Worm (Caenorhabditis elegans): ENCODE results near the gene rep-1.

The rep-1 gene

DNA sequence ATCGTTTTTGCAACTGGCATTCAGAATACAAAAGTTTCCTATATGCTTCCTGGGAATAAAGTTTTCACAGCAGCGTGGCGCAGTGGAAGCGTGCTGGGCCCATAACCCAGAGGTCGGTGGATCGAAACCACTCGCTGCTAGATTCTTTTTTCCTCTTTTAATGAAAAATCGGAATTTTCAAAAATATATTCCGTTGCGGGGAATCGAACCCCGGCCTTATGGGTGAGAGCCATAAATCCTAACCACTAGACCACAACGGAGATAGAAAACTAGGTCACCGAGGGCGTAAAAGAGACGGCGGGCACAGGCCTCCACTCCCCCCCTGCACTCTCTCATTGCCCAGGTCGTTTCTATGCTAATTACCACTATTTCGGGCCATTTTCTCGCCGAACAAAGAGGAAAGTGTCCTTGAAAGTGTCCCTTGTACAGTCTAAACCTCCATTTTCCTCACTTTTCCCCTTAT, 34.4 kb downstream of the rep-1 start, which contains the start of gene Y22D7AL.6 (continued):
- TF ChIP-seq hlh-13 (GFP tag; optimal IDR thresholded peaks at IDR 0.05) (peak; percentile 60), K09A11.1 (tag; optimal IDR thresholded peaks at IDR 0.05; ENCODE audit: insufficient read depth) (peak; percentile 62), nfya-1 (tag; optimal IDR thresholded peaks at IDR 0.05) (peak; percentile 7), che-1 (tag; optimal IDR thresholded peaks at IDR 0.05) (peak; percentile 76), unc-42 (tag; optimal IDR thresholded peaks at IDR 0.05) (peak; percentile 21), hlh-15 (tag; optimal IDR thresholded peaks at IDR 0.05) (no peak), ets-4 (tag; optimal IDR thresholded peaks at IDR 0.05) (peak; percentile 4), ztf-16 (tag; optimal IDR thresholded peaks at IDR 0.05) (peak; percentile 74), hlh-8 (tag; optimal IDR thresholded peaks at IDR 0.05) (no peak), syd-9 (tag; optimal IDR thresholded peaks at IDR 0.05) (peak; percentile 40), hlh-6 (tag; optimal IDR thresholded peaks at IDR 0.05) (peak; percentile 83), mec-3 (tag; optimal IDR thresholded peaks at IDR 0.05; ENCODE audit: borderline replicate concordance) (no peak), sdc-2 (tag; optimal IDR thresholded peaks at IDR 0.05) (peak; percentile 49), unc-55 (GFP tag; optimal IDR thresholded peaks at IDR 0.05) (no peak), nhr-11 (tag; optimal IDR thresholded peaks at IDR 0.05) (no peak), pha-2 (tag; optimal IDR thresholded peaks at IDR 0.05) (peak; percentile 69), F13H6.1 (tag; optimal IDR thresholded peaks at IDR 0.05) (peak; percentile 23), dmd-4 (tag; optimal IDR thresholded peaks at IDR 0.05; ENCODE audit: borderline replicate concordance) (peak; percentile 26), fax-1 (tag; optimal IDR thresholded peaks at IDR 0.05) (peak; percentile 64), lim-6 (tag; optimal IDR thresholded peaks at IDR 0.05) (no peak), ceh-6 (GFP tag; optimal IDR thresholded peaks at IDR 0.05) (peak; percentile 77), ceh-2 (tag; optimal IDR thresholded peaks at IDR 0.05) (peak; percentile 39), rnt-1 (tag; optimal IDR thresholded peaks at IDR 0.05) (peak; percentile 25), ceh-30 (tag; optimal IDR thresholded peaks at IDR 0.05) (no peak), dve-1 (tag; optimal IDR thresholded peaks at IDR 0.05) (peak; percentile 19), pat-9 (tag; optimal IDR thresholded peaks at IDR 0.05) (peak; percentile 62), ceh-31 (tag; optimal IDR thresholded peaks at IDR 0.05) (peak; percentile 47), gmeb-2 (tag; optimal IDR thresholded peaks at IDR 0.05) (peak; percentile 83), lin-11 (tag; optimal IDR thresholded peaks at IDR 0.05) (peak; percentile 59), hlh-30 (tag; optimal IDR thresholded peaks at IDR 0.05; ENCODE audit: insufficient read depth) (no peak), Y22D7AL.16 (tag; optimal IDR thresholded peaks at IDR 0.05) (peak; percentile 32), ref-2 (tag; optimal IDR thresholded peaks at IDR 0.05) (peak; percentile 51), ceh-22 (tag; optimal IDR thresholded peaks at IDR 0.05) (no peak), pqm-1 (tag; optimal IDR thresholded peaks at IDR 0.05) (no peak), K02D7.2 (tag; optimal IDR thresholded peaks at IDR 0.05) (peak; percentile 71), eyg-1 (tag; optimal IDR thresholded peaks at IDR 0.05) (no peak), odd-2 (tag; optimal IDR thresholded peaks at IDR 0.05) (no peak), tbx-2 (tag; optimal IDR thresholded peaks at IDR 0.05) (peak; percentile 28), ceh-14 (tag; optimal IDR thresholded peaks at IDR 0.05) (no peak), elt-2 (tag; optimal IDR thresholded peaks at IDR 0.05) (peak; percentile 63), T23F11.4 (GFP tag; optimal IDR thresholded peaks at IDR 0.05) (no peak), ceh-18 (tag; optimal IDR thresholded peaks at IDR 0.05) (peak; percentile 59), ahr-1 (tag; optimal IDR thresholded peaks at IDR 0.05) (peak; percentile 55), pha-4 (tag; optimal IDR thresholded peaks at IDR 0.05) (no peak), pros-1 (tag; optimal IDR thresholded peaks at IDR 0.05) (peak; percentile 46), zip-5 (tag; optimal IDR thresholded peaks at IDR 0.05) (peak; percentile 22), C08G9.2 (tag; optimal IDR thresholded peaks at IDR 0.05) (peak; percentile 77)

Data from whole organism, late embryonic.